Worm (Caenorhabditis elegans) whole organism, mixed stage, embryonic: ENCODE results near the gene tag-89.

Source experiments
- blmp-1 ChIP-seq: fragments of 150-350 bp; optimal IDR thresholded peaks from 2 replicates; lab custom pipeline; 2014; ENCODE audit warnings: missing biosample characterization, missing genetic modification characterization
- ces-1 ChIP-seq: fragments of 150-350 bp; optimal IDR thresholded peaks from 2 replicates; lab custom pipeline; 2014; ENCODE audit warnings: missing biosample characterization, missing genetic modification reagents, missing genetic modification characterization
- cnd-1 ChIP-seq: fragments of 200-800 bp; sonication (Bioruptor generic); optimal IDR thresholded peaks from 2 replicates; lab custom pipeline; 2018; ENCODE audit warnings: mild to moderate bottlenecking, missing genetic modification characterization, missing compliant biosample characterization
- elt-1 ChIP-seq: sonication (generic microtip); optimal IDR thresholded peaks from 2 replicates; lab custom pipeline; 2017; ENCODE audit warnings: missing genetic modification characterization, mild to moderate bottlenecking, missing compliant biosample characterization, antibody characterized with exemption, moderate library complexity, borderline replicate concordance; ENCODE audit not compliant: insufficient read depth
- lin-13 ChIP-seq: fragments of 150-350 bp; optimal IDR thresholded peaks from 2 replicates; lab custom pipeline; 2014; ENCODE audit warnings: missing biosample characterization, missing genetic modification characterization
- lsy-2 ChIP-seq: fragments of 150-350 bp; optimal IDR thresholded peaks from 2 replicates; lab custom pipeline; 2014; ENCODE audit warnings: missing biosample characterization, missing genetic modification characterization
- mep-1 ChIP-seq: fragments of 150-350 bp; optimal IDR thresholded peaks from 2 replicates; lab custom pipeline; 2017; ENCODE audit warnings: missing biosample characterization, missing genetic modification reagents, missing genetic modification characterization, inconsistent platforms
- snpc-4 ChIP-seq: fragments of 150-350 bp; optimal IDR thresholded peaks from 2 replicates; lab custom pipeline; 2014; ENCODE audit warnings: missing biosample characterization, missing genetic modification characterization
- ztf-11 ChIP-seq: fragments of 150-350 bp; optimal IDR thresholded peaks from 2 replicates; lab custom pipeline; 2014; ENCODE audit warnings: missing biosample characterization, missing genetic modification characterization

- TF ChIP-seq lsy-2 (tag; lab: Kevin White, UChicago) (no peak), ztf-11 (tag; lab: Kevin White, UChicago) (no peak), ces-1 (GFP tag; lab: Kevin White, UChicago) (no peak), snpc-4 (no peak), mep-1 (tag; lab: Kevin White, UChicago) (no peak), elt-1 (tag; lab: Kevin White, UChicago) (no peak), cnd-1 (tag; lab: Kevin White, UChicago) (no peak), lin-13 (tag; lab: Kevin White, UChicago) (no peak), blmp-1 (tag; lab: Kevin White, UChicago) (no peak)
Observed at ce11 chrIV:11347275-11347674, 47.1 kb upstream of the tag-89 start.
